Fruit fly (Drosophila melanogaster) whole organism, wandering third instar larva: ENCODE measurements around the gene vari.

Source experiments
- Abd-B ChIP-seq: fragments of >200 bp; optimal IDR thresholded peaks from 2 replicates; lab custom pipeline; 2017; ENCODE audit warnings: missing biosample characterization, missing genetic modification characterization
- CG32264 ChIP-seq: fragments of 200-800 bp; sonication (Bioruptor generic); optimal IDR thresholded peaks from 2 replicates; lab custom pipeline; 2016; ENCODE audit warnings: missing biosample characterization, missing genetic modification characterization
- CG9705 ChIP-seq: fragments of 200-800 bp; sonication (Bioruptor generic); optimal IDR thresholded peaks from 2 replicates; lab custom pipeline; 2018; ENCODE audit warnings: missing biosample characterization, mild to moderate bottlenecking, missing genetic modification characterization
- CrebA ChIP-seq: fragments of 200-800 bp; sonication (Bioruptor generic); optimal IDR thresholded peaks from 2 replicates; lab custom pipeline; 2016; ENCODE audit warnings: missing biosample characterization, mild to moderate bottlenecking, missing genetic modification characterization, borderline replicate concordance
- Dfd ChIP-seq: fragments of >200 bp; optimal IDR thresholded peaks from 2 replicates; lab custom pipeline; 2017; ENCODE audit warnings: missing biosample characterization, missing genetic modification characterization
- Dif ChIP-seq: fragments of 200-275, 200-300 bp; sonication (Bioruptor generic); optimal IDR thresholded peaks from 2 replicates; lab custom pipeline; 2018; ENCODE audit warnings: missing biosample characterization, missing genetic modification characterization; ENCODE audit not compliant: partially characterized antibody
- GATAd ChIP-seq: sonication (Bioruptor generic); optimal IDR thresholded peaks from 2 replicates; lab custom pipeline; 2016; ENCODE audit warnings: missing biosample characterization, missing genetic modification characterization
- HLH106 ChIP-seq: fragments of 200-800 bp; optimal IDR thresholded peaks from 3 replicates; lab custom pipeline; 2019; ENCODE audit warnings: missing biosample characterization, mild to moderate bottlenecking, missing genetic modification characterization, moderate library complexity
- Hnf4 ChIP-seq: fragments of 200-800 bp; sonication (Bioruptor generic); optimal IDR thresholded peaks from 2 replicates; lab custom pipeline; 2016; ENCODE audit warnings: missing biosample characterization, mild to moderate bottlenecking, missing genetic modification characterization
- Hr78 ChIP-seq: fragments of >200 bp; optimal IDR thresholded peaks from 2 replicates; lab custom pipeline; 2017; ENCODE audit warnings: missing biosample characterization, missing genetic modification characterization
- Hr83 ChIP-seq: fragments of 200-300 bp; sonication (Bioruptor generic); optimal IDR thresholded peaks from 2 replicates; lab custom pipeline; 2016; ENCODE audit warnings: missing biosample characterization, mild to moderate bottlenecking, missing genetic modification characterization, moderate library complexity; ENCODE audit not compliant: poor library complexity, severe bottlenecking
- Jra ChIP-seq: sonication (Bioruptor generic); optimal IDR thresholded peaks from 2 replicates; lab custom pipeline; 2016; ENCODE audit warnings: missing biosample characterization, missing genetic modification characterization
- Mio ChIP-seq: sonication (Bioruptor generic); optimal IDR thresholded peaks from 2 replicates; lab custom pipeline; 2016; ENCODE audit warnings: missing biosample characterization, missing genetic modification characterization
- OdsH ChIP-seq: fragments of 200-800 bp; sonication (Bioruptor generic); optimal IDR thresholded peaks from 2 replicates; lab custom pipeline; 2016; ENCODE audit warnings: missing biosample characterization, mild to moderate bottlenecking, missing genetic modification characterization
- Rel ChIP-seq, 2 experiments: fragments of 200-800 bp; sonication (Bioruptor generic) in 1 of 2; optimal IDR thresholded peaks; 2 replicates in 1 of 2; 3 replicates in 1 of 2; lab custom pipeline; 2016 to 2019; ENCODE audit warnings: mild to moderate bottlenecking in 2 of 2, missing biosample characterization in 2 of 2, missing genetic modification characterization in 2 of 2, moderate library complexity in 1 of 2
- Sp1 ChIP-seq: fragments of 200-800 bp; sonication (Bioruptor generic); optimal IDR thresholded peaks from 3 replicates; lab custom pipeline; 2019; ENCODE audit warnings: missing biosample characterization, mild to moderate bottlenecking, missing genetic modification characterization, moderate library complexity
- Vsx2 ChIP-seq: fragments of 200-300, 225-300 bp; sonication (Bioruptor generic); optimal IDR thresholded peaks from 2 replicates; lab custom pipeline; 2018; ENCODE audit warnings: missing biosample characterization, missing genetic modification characterization; ENCODE audit not compliant: partially characterized antibody
- br ChIP-seq: fragments of 200-800 bp; sonication (Bioruptor generic); optimal IDR thresholded peaks from 2 replicates; lab custom pipeline; 2016; ENCODE audit warnings: missing biosample characterization, missing genetic modification characterization
- brk ChIP-seq: fragments of 200-800 bp; sonication (Bioruptor generic); optimal IDR thresholded peaks from 2 replicates; lab custom pipeline; 2016; ENCODE audit warnings: missing biosample characterization, mild to moderate bottlenecking, missing genetic modification characterization
- dl ChIP-seq, 2 experiments: fragments of 175-275, 200-275 bp in 1 of 2; fragments of 200-275 bp in 1 of 2; sonication (Bioruptor generic); optimal IDR thresholded peaks; lab custom pipeline; 2018; ENCODE audit warnings: mild to moderate bottlenecking in 2 of 2, missing biosample characterization in 2 of 2, missing genetic modification characterization in 2 of 2, moderate library complexity in 2 of 2; ENCODE audit not compliant: partially characterized antibody in 2 of 2, insufficient read depth in 1 of 2
- dmrt93B ChIP-seq: fragments of 200-800 bp; sonication (Bioruptor generic); optimal IDR thresholded peaks from 2 replicates; lab custom pipeline; 2018; ENCODE audit warnings: missing biosample characterization, mild to moderate bottlenecking, missing genetic modification characterization
- dsf ChIP-seq: sonication (Bioruptor generic); optimal IDR thresholded peaks from 2 replicates; lab custom pipeline; 2016; ENCODE audit warnings: missing biosample characterization, missing genetic modification characterization, borderline replicate concordance
- ey ChIP-seq: fragments of 200-800 bp; sonication (Bioruptor generic); optimal IDR thresholded peaks from 2 replicates; lab custom pipeline; 2016; ENCODE audit warnings: missing biosample characterization, missing genetic modification characterization
- foxo ChIP-seq, 2 experiments: fragments of 200-800 bp; sonication (Bioruptor generic); optimal IDR thresholded peaks; 2 replicates in 1 of 2; 3 replicates in 1 of 2; lab custom pipeline; 2016 to 2017; ENCODE audit warnings: missing biosample characterization in 2 of 2, missing genetic modification characterization in 2 of 2
- fru ChIP-seq: fragments of 200-800 bp; sonication (Bioruptor generic); optimal IDR thresholded peaks from 3 replicates; lab custom pipeline; 2016; ENCODE audit warnings: missing biosample characterization, mild to moderate bottlenecking, missing genetic modification characterization
- h ChIP-seq: fragments of 200-800 bp; sonication (Bioruptor generic); optimal IDR thresholded peaks from 3 replicates; lab custom pipeline; 2016; ENCODE audit warnings: missing biosample characterization, mild to moderate bottlenecking, missing genetic modification characterization
- jim ChIP-seq: fragments of 175-275, 200-325 bp; sonication (Bioruptor generic); optimal IDR thresholded peaks from 2 replicates; lab custom pipeline; 2016; ENCODE audit warnings: missing biosample characterization, mild to moderate bottlenecking, missing genetic modification characterization
- lola ChIP-seq: fragments of >200 bp; optimal IDR thresholded peaks from 2 replicates; lab custom pipeline; 2017; ENCODE audit warnings: missing biosample characterization, missing genetic modification characterization
- pan ChIP-seq: fragments of >200 bp; optimal IDR thresholded peaks from 2 replicates; lab custom pipeline; 2017
- psq ChIP-seq: fragments of 200-800 bp; sonication (Bioruptor generic); optimal IDR thresholded peaks from 3 replicates; lab custom pipeline; 2017; ENCODE audit warnings: missing biosample characterization, mild to moderate bottlenecking, missing genetic modification characterization, moderate library complexity
- rgr ChIP-seq: fragments of 200-800 bp; sonication (Bioruptor generic); optimal IDR thresholded peaks from 3 replicates; lab custom pipeline; 2016; ENCODE audit warnings: missing biosample characterization, mild to moderate bottlenecking, missing genetic modification characterization
- sage ChIP-seq: fragments of 200-800 bp; sonication (Bioruptor generic); optimal IDR thresholded peaks from 2 replicates; lab custom pipeline; 2016; ENCODE audit warnings: missing biosample characterization, mild to moderate bottlenecking, missing genetic modification characterization
- sv ChIP-seq: fragments of 200-800 bp; sonication (Bioruptor generic); optimal IDR thresholded peaks from 3 replicates; lab custom pipeline; 2016; ENCODE audit warnings: missing biosample characterization, missing genetic modification characterization
- tai ChIP-seq: sonication (Bioruptor generic); optimal IDR thresholded peaks from 2 replicates; lab custom pipeline; 2016; ENCODE audit warnings: missing biosample characterization, missing genetic modification characterization
- usp ChIP-seq: fragments of >200 bp; optimal IDR thresholded peaks from 2 replicates; lab custom pipeline; 2017; ENCODE audit warnings: missing biosample characterization, missing genetic modification characterization
- woc ChIP-seq: sonication (Bioruptor generic); optimal IDR thresholded peaks from 2 replicates; lab custom pipeline; 2016; ENCODE audit warnings: missing biosample characterization, mild to moderate bottlenecking, missing genetic modification characterization

The vari gene

DNA sequence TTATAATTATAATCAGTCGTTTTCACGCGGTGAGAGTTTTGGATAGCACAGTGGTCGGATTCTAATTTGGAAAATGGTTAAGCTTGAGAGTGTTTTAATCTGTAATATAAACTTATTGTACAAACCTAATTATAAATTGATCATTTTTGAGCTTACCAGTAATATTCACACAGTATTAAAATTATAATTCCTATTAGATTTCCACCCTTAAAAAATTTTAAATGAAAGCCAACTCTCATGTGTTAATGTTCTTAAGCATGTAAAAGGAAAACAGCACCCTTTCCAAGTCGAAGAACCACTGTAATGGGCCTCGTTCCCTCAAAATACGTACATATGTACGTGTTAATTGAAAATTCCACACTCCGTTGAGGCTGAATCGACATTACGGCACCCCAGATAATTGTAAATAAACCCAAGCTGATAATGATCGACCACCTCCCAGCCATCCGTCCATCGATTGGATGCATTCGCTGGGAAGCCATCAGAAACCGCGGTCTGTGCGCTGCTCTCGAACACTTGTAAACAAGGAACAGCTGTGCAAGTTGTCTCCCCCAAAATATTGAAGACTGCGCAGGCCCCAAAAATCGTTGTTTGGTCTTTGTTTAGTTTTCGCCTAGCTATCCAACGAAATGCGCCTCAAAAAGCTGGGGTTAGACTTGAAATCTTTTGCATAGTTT, 36.9 kb downstream of the vari start:
- TF ChIP-seq br (peak; percentile 65), Hr83 (GFP tag; lab: Kevin White, UChicago) (peak; percentile 54), rgr (GFP tag; lab: Kevin White, UChicago) (peak; percentile 72), CG9705 (no peak), HLH106 (tag; lab: Kevin White, UChicago) (peak; percentile 70), foxo (GFP tag; optimal IDR thresholded peaks at IDR 0.05; lab: Kevin White, UChicago) (peak in 1 of 2 experiments; percentile 77), dmrt93B (GFP tag; lab: Kevin White, UChicago) (peak; percentile 38), woc (GFP tag; lab: Kevin White, UChicago) (peak; percentile 40), Abd-B (no peak), sage (peak; percentile 59), fru (GFP tag; lab: Kevin White, UChicago) (peak; percentile 66), h (GFP tag; lab: Kevin White, UChicago) (peak; percentile 79), pan (no peak), tai (no peak), Rel (GFP tag; optimal IDR thresholded peaks at IDR 0.05; lab: Kevin White, UChicago) (no peak), Rel (tag; optimal IDR thresholded peaks at IDR 0.05; lab: Kevin White, UChicago) (peak; percentile 65), ey (peak; percentile 62), Hnf4 (peak; percentile 64), CG32264 (peak; percentile 15), GATAd (GFP tag; lab: Kevin White, UChicago) (no peak), OdsH (GFP tag; lab: Kevin White, UChicago) (peak; percentile 57), Dif (GFP tag; lab: Kevin White, UChicago) (no peak), psq (peak; percentile 25), Sp1 (GFP tag; lab: Kevin White, UChicago) (peak; percentile 58), usp (GFP tag; lab: Kevin White, UChicago) (no peak), jim (no peak), Dfd (GFP tag; lab: Kevin White, UChicago) (peak; percentile 53), brk (GFP tag; lab: Kevin White, UChicago) (no peak)
- TF ChIP-seq, all 38 proteins: peak for 18

DNA sequence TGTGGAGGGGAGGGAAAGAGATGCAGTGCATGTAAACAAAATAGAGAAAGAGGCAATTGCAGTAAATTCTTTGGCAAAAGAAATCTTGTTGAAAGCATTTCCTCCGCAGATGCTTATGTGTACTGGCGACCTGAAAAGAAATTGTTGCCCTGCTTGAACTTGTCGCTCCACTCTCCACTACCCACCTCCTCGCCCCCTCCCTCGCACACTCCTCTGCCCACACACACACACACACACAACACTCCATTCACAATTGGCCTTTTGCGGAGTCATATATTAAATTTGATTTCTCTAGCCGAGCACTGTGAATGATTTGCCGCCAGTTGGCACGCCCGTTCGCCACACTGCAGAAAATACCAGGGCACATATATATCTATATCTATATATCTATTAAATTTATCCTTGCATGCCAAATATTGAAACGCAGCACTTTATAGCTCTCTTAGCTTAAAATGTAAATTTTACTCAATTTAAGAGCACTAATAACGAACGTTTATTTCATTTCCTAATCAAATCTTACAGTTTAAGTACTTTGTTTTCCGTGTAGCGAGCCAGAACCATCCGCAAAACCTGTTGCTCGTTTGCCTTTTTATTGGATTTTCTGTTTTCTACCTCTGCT, 37.9 kb downstream of the vari start:
- no peak for TF ChIP-seq tai
- TF ChIP-seq rgr (GFP tag; lab: Kevin White, UChicago) = peak; percentile 75
- TF ChIP-seq sv = peak; percentile 60
- TF ChIP-seq dsf = no peak
- peak; percentile 50 for TF ChIP-seq CG9705
- TF ChIP-seq Mio (GFP tag; lab: Kevin White, UChicago) = no peak
- TF ChIP-seq CG32264 = peak; percentile 38
- TF ChIP-seq ey = peak; percentile 71
- peak; percentile 27 for TF ChIP-seq Hr78 (GFP tag; lab: Kevin White, UChicago)
- TF ChIP-seq dmrt93B (GFP tag; lab: Kevin White, UChicago) = peak; percentile 29
- no peak for TF ChIP-seq Vsx2 (GFP tag; lab: Kevin White, UChicago)
- TF ChIP-seq HLH106 (tag; lab: Kevin White, UChicago) = peak; percentile 81
- no peak for TF ChIP-seq CrebA (GFP tag; lab: Kevin White, UChicago)
- TF ChIP-seq lola = no peak
- peak; percentile 81 for TF ChIP-seq fru (GFP tag; lab: Kevin White, UChicago)
- peak; percentile 77 for TF ChIP-seq Sp1 (GFP tag; lab: Kevin White, UChicago)
- TF ChIP-seq sage = no peak
- TF ChIP-seq GATAd (GFP tag; lab: Kevin White, UChicago) = no peak
- no peak for TF ChIP-seq Jra (GFP tag; lab: Kevin White, UChicago)
- peak; percentile 56 for TF ChIP-seq br
- TF ChIP-seq Abd-B = no peak
- TF ChIP-seq brk (GFP tag; lab: Kevin White, UChicago) = no peak
- TF ChIP-seq Hr83 (GFP tag; lab: Kevin White, UChicago) = no peak
- TF ChIP-seq h (GFP tag; lab: Kevin White, UChicago) = peak; percentile 79
- no peak for TF ChIP-seq dl (GFP tag; optimal IDR thresholded peaks at IDR 0.05; lab: Kevin White, UChicago; ENCODE audit: insufficient read depth in 1 of 2, partially characterized antibody in 2 of 2)
- TF ChIP-seq usp (GFP tag; lab: Kevin White, UChicago) = no peak
- TF ChIP-seq Rel (GFP tag; optimal IDR thresholded peaks at IDR 0.05; lab: Kevin White, UChicago) = no peak
- peak; percentile 4 for TF ChIP-seq Rel (tag; optimal IDR thresholded peaks at IDR 0.05; lab: Kevin White, UChicago)
- TF ChIP-seq foxo (GFP tag; optimal IDR thresholded peaks at IDR 0.05; lab: Kevin White, UChicago) = peak; percentile 20 to 76
- peak; percentile 54 for TF ChIP-seq psq
- peak; percentile 75 for TF ChIP-seq OdsH (GFP tag; lab: Kevin White, UChicago)
- no peak for TF ChIP-seq Dfd (GFP tag; lab: Kevin White, UChicago)
- no peak for TF ChIP-seq jim
- peak; percentile 63 for TF ChIP-seq Hnf4
- peak; percentile 34 for TF ChIP-seq woc (GFP tag; lab: Kevin White, UChicago)
- TF ChIP-seq, all 38 proteins: peak for 18
